Worm (Caenorhabditis elegans) whole organism, L4/young adult: ENCODE data around the gene F41E6.7.

Experiments used
- W03F9.2 ChIP-seq: fragments of 150-350 bp; optimal IDR thresholded peaks from 2 replicates; lab custom pipeline; 2014; ENCODE audit warnings: missing biosample characterization, missing genetic modification characterization
- him-1 ChIP-seq: sonication (generic microtip); optimal IDR thresholded peaks from 2 replicates; lab custom pipeline; 2016; ENCODE audit warnings: missing genotype, missing genetic modification reagents, missing genetic modification characterization, missing compliant biosample characterization

DNA sequence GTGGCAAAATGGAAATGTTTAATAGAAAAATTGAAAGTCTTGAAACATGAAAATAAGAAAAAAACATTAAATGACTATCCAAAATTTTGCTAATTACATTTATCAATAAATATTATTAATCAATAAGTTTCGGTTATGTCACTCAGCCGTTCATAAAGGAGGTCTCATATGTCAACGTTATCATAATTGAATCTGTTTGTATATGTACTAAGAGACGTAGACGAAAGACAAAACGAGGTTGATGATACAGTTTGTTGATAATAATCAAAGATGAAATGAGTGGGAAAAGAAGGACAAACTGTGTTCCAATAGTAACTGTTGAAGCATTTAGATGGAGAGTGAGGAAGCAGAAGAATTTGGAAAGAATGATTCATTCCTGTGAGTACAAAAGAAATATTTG lies 12.2 kb downstream of the F41E6.7 start:
- TF ChIP-seq W03F9.2 (no peak), him-1 (tag; lab: Kevin White, UChicago) (no peak)
